Worm (Caenorhabditis elegans): ENCODE measurements around the gene R155.3.

ce11 chrIII:1934141-1934540, 42.4 kb downstream of the R155.3 start:
- TF ChIP-seq nhr-237 (tag; optimal IDR thresholded peaks at IDR 0.05) (no peak), F16B12.6 (tag; optimal IDR thresholded peaks at IDR 0.05) (no peak), lin-13 (GFP tag; optimal IDR thresholded peaks at IDR 0.05) (no peak), nhr-28 (tag; optimal IDR thresholded peaks at IDR 0.05) (no peak), ama-1 (optimal IDR thresholded peaks at IDR 0.05) (no peak)
